Worm (Caenorhabditis elegans): ENCODE results near the gene F52C6.2.

DNA sequence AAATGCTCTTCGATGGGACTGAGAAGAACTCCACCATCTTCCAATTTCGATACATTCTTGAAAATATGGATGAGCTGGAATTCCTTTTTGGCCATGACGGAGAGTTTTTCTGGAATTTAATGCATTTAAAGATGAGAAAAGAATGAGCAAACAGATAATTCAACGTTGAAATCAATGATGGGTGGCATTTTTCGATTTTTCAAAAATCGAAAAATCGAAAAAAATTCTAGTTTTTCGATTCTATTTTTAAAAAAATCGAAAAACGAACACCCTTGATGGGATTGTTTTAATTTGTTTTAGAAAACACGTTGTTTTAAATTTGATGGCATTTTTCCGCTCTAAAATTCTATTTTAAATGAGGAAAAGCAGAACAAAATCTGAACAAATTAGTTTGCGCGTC lies 13.5 kb upstream of the F52C6.2 start, which contains the start of gene math-31:
- TF ChIP-seq ztf-23 (GFP tag; IDR thresholded peaks at IDR 0.05) (no peak), klf-2 (GFP tag; conservative IDR thresholded peaks at IDR 0.05) (no peak), flt-1 (GFP tag; IDR thresholded peaks at IDR 0.05) (no peak), cog-1 (tag; optimal IDR thresholded peaks at IDR 0.05) (no peak), T22C8.4 (GFP tag; IDR thresholded peaks at IDR 0.05) (no peak)
